Worm (Caenorhabditis elegans) whole organism, L2 larva: ENCODE measurements around the gene srw-53.

ENCODE experiments used
- ama-1 ChIP-seq: fragments of 150-350 bp; optimal IDR thresholded peaks from 2 replicates; lab custom pipeline; 2018; ENCODE audit warnings: inconsistent platforms
- ceh-82 ChIP-seq: fragments of 150-350 bp; optimal IDR thresholded peaks from 2 replicates; lab custom pipeline; 2014; ENCODE audit warnings: missing biosample characterization, missing genetic modification characterization
- dmd-4 ChIP-seq: sonication (generic microtip); optimal IDR thresholded peaks from 2 replicates; lab custom pipeline; 2017; ENCODE audit warnings: missing biosample characterization, missing genetic modification characterization
- egl-27 ChIP-seq: sonication (generic microtip); optimal IDR thresholded peaks from 3 replicates; lab custom pipeline; 2017; ENCODE audit warnings: missing biosample characterization, missing genetic modification reagents, missing genetic modification characterization
- lin-11 ChIP-seq: fragments of 150-350 bp; sonication (generic microtip); optimal IDR thresholded peaks from 2 replicates; lab custom pipeline; 2014; ENCODE audit warnings: missing biosample characterization, missing genetic modification characterization, inconsistent platforms, mixed read lengths
- lin-39 ChIP-seq: fragments of 150-350 bp; optimal IDR thresholded peaks from 2 replicates; lab custom pipeline; 2014; ENCODE audit warnings: missing biosample characterization, missing genetic modification reagents, missing genetic modification characterization
- lsy-2 ChIP-seq, 2 experiments: fragments of 150-350 bp in 1 of 2; sonication (generic microtip) in 1 of 2; optimal IDR thresholded peaks; 2 replicates each; lab custom pipeline; 2014 to 2017; ENCODE audit warnings: missing biosample characterization in 2 of 2, missing genetic modification characterization in 2 of 2
- nhr-11 ChIP-seq: fragments of 150-350 bp; optimal IDR thresholded peaks from 2 replicates; lab custom pipeline; 2014; ENCODE audit warnings: missing biosample characterization, missing genetic modification characterization
- nhr-23 ChIP-seq: fragments of 150-350 bp; optimal IDR thresholded peaks from 2 replicates; lab custom pipeline; 2014; ENCODE audit warnings: missing biosample characterization, missing genetic modification reagents, missing genetic modification characterization
- nhr-237 ChIP-seq: fragments of 150-350 bp; optimal IDR thresholded peaks from 2 replicates; lab custom pipeline; 2014; ENCODE audit warnings: missing biosample characterization, missing genetic modification characterization
- skn-1 ChIP-seq: sonication (generic microtip); optimal IDR thresholded peaks from 2 replicates; lab custom pipeline; 2017; ENCODE audit warnings: missing biosample characterization, missing genetic modification characterization
- sma-9 ChIP-seq, 2 experiments: fragments of 150-350 bp in 1 of 2; sonication (generic microtip) in 1 of 2; optimal IDR thresholded peaks; 2 replicates each; lab custom pipeline; 2014 to 2016; ENCODE audit warnings: missing genetic modification characterization in 2 of 2, mild to moderate bottlenecking in 1 of 2, missing biosample characterization in 1 of 2, missing compliant biosample characterization in 1 of 2, missing genetic modification reagents in 1 of 2, moderate library complexity in 1 of 2
- zag-1 ChIP-seq: fragments of 150-350 bp; optimal IDR thresholded peaks from 2 replicates; lab custom pipeline; 2014; ENCODE audit warnings: missing biosample characterization, missing genetic modification characterization
- ztf-11 ChIP-seq: sonication (generic microtip); optimal IDR thresholded peaks from 2 replicates; lab custom pipeline; 2017; ENCODE audit warnings: missing biosample characterization, missing genetic modification characterization

- no peak for TF ChIP-seq dmd-4
- TF ChIP-seq lin-39 (tag; lab: Kevin White, UChicago): no peak
- no peak for TF ChIP-seq ceh-82 (tag; lab: Kevin White, UChicago)
- no peak for TF ChIP-seq ama-1 (lab: Kevin White, UChicago)
- TF ChIP-seq nhr-11 (tag; lab: Kevin White, UChicago): no peak
- TF ChIP-seq egl-27 (tag; lab: Kevin White, UChicago): no peak
- TF ChIP-seq lin-11: no peak
- no peak for TF ChIP-seq zag-1 (tag; lab: Kevin White, UChicago)
- no peak for TF ChIP-seq skn-1 (tag; lab: Kevin White, UChicago)
- TF ChIP-seq nhr-237 (tag; lab: Kevin White, UChicago): no peak
- no peak for TF ChIP-seq lsy-2 (tag; optimal IDR thresholded peaks at IDR 0.05; lab: Kevin White, UChicago)
- TF ChIP-seq nhr-23 (tag; lab: Kevin White, UChicago): no peak
- TF ChIP-seq ztf-11: no peak
- no peak for TF ChIP-seq sma-9 (GFP tag; optimal IDR thresholded peaks at IDR 0.05; lab: Kevin White, UChicago)
- TF ChIP-seq sma-9 (tag; optimal IDR thresholded peaks at IDR 0.05; lab: Kevin White, UChicago): no peak
Observed at ce11 chrV:15940254-15940653, 3.0 kb upstream of the srw-53 start, which contains the start of gene srw-55.
